Fruit fly (Drosophila melanogaster): ENCODE data around the gene rdhB.
A peak's percentile ranks its signal among the peaks of the same experiment; 100 is the strongest.

DNA sequence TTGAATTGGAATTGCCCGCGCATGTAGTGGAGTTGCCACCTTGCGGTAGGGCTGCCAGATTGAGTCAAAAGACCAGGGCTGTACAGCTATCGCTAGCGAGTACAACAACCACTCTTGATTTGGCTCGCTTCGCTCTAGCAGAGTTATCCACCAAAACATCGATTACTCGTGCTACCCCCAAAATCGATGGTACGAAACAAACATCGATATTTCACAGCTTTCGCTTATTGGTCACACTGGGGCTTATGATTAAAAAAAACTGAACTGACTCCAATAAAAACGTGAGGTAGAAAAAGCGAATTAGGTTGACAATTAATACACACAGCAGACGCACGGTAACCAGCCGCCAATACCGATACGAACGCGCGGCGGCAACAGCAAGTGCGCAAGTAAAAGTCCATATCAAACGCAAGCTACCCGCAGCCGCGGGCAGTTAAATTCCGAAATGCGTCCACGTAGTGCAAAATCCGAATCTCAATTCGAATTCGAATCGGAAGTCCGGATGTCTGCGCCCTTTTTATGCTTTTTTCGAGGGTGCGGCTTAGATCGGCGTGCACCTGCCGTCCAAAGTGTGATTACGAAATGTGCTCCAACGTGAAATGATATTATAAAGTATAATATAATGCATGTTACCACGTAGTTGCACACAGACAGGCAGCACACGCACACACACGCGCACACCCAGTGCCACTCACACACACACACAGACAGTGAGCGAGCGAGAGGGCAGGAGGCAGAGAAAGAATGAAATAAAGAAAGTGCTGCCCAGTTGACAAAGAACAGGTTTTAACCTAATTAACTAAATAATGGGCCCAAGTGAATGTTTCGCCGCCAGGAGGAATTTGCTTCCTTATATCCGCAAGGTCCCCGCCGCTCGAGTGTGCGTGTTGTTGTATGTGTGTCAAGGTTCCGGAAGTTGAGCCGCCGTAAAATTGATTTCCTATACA lies 5.2 kb downstream of the rdhB start, which contains the start of gene Sar1:
- TF ChIP-seq CTCF (optimal IDR thresholded peaks at IDR 0.05) (peak; percentile 72 to 77), CG8478 (optimal IDR thresholded peaks at IDR 0.05) (no peak)
